Fruit fly (Drosophila melanogaster) whole organism, adult: ENCODE measurements around the gene wisp.

Experiments
- CG11617 ChIP-seq: fragments of 200-800 bp; sonication (Bioruptor generic); optimal IDR thresholded peaks from 2 replicates; lab custom pipeline; 2017; ENCODE audit warnings: mild to moderate bottlenecking, missing biosample characterization, missing genetic modification reagents, missing genetic modification characterization
- CG12768 ChIP-seq: fragments of 200-800 bp; sonication (Bioruptor generic); optimal IDR thresholded peaks from 2 replicates; lab custom pipeline; 2017; ENCODE audit warnings: missing biosample characterization, missing genetic modification characterization, mild to moderate bottlenecking, moderate library complexity, missing genetic modification reagents
- CG14711 ChIP-seq: fragments of 200-800 bp; sonication (Bioruptor generic); optimal IDR thresholded peaks from 2 replicates; lab custom pipeline; 2018; ENCODE audit warnings: missing biosample characterization, mild to moderate bottlenecking, missing genetic modification characterization, moderate library complexity
- CG1620 ChIP-seq: fragments of 200-800 bp; sonication (Bioruptor generic); optimal IDR thresholded peaks from 2 replicates; lab custom pipeline; 2016; ENCODE audit warnings: missing biosample characterization, missing genetic modification characterization
- CG33017 ChIP-seq: fragments of 200-800 bp; sonication (Bioruptor generic); optimal IDR thresholded peaks from 2 replicates; lab custom pipeline; 2018; ENCODE audit warnings: missing biosample characterization, mild to moderate bottlenecking, missing genetic modification characterization, moderate library complexity
- CG5204 ChIP-seq: fragments of 200-800 bp; sonication (Bioruptor generic); optimal IDR thresholded peaks from 2 replicates; lab custom pipeline; 2016; ENCODE audit warnings: missing biosample characterization, missing genetic modification characterization
- CG7045 ChIP-seq: fragments of 200-800 bp; sonication (Bioruptor generic); optimal IDR thresholded peaks from 2 replicates; lab custom pipeline; 2017; ENCODE audit warnings: missing biosample characterization, mild to moderate bottlenecking, missing genetic modification characterization
- CG7101 ChIP-seq: fragments of 200-800 bp; sonication (Bioruptor generic); optimal IDR thresholded peaks from 2 replicates; lab custom pipeline; 2018; ENCODE audit warnings: missing biosample characterization, mild to moderate bottlenecking, missing genetic modification characterization, moderate library complexity
- Clk ChIP-seq: fragments of 200-800 bp; sonication (Bioruptor generic); optimal IDR thresholded peaks from 2 replicates; lab custom pipeline; 2017; ENCODE audit warnings: missing biosample characterization, missing genetic modification characterization
- Crg-1 ChIP-seq: fragments of 200-800 bp; sonication (Bioruptor generic); optimal IDR thresholded peaks from 2 replicates; lab custom pipeline; 2016; ENCODE audit warnings: missing biosample characterization, missing genetic modification characterization
- Hr96 ChIP-seq: fragments of 200-800 bp; sonication (Bioruptor generic); optimal IDR thresholded peaks from 2 replicates; lab custom pipeline; 2016; ENCODE audit warnings: missing biosample characterization, missing genetic modification characterization
- Mnt ChIP-seq: fragments of 200-800 bp; sonication (Bioruptor generic); optimal IDR thresholded peaks from 2 replicates; lab custom pipeline; 2016; ENCODE audit warnings: missing biosample characterization, mild to moderate bottlenecking, missing genetic modification characterization
- bab1 ChIP-seq: fragments of 200-800 bp; sonication (Bioruptor generic); optimal IDR thresholded peaks from 3 replicates; lab custom pipeline; 2019; ENCODE audit warnings: missing biosample characterization, mild to moderate bottlenecking, missing genetic modification characterization, moderate library complexity
- cic ChIP-seq: fragments of 200-800 bp; sonication (Bioruptor generic); optimal IDR thresholded peaks from 2 replicates; lab custom pipeline; 2017; ENCODE audit warnings: missing biosample characterization, mild to moderate bottlenecking, missing genetic modification characterization, moderate library complexity
- cnc ChIP-seq, 2 experiments: fragments of >200 bp; optimal IDR thresholded peaks; 2 replicates each; lab custom pipeline; 2017
- kay ChIP-seq: fragments of 200-800 bp; sonication (Bioruptor generic); peaks from one replicate; lab custom pipeline; 2016; ENCODE audit warnings: missing biosample characterization, missing genetic modification characterization, borderline replicate concordance
- ovo ChIP-seq: fragments of 200-800 bp; sonication (Bioruptor generic); optimal IDR thresholded peaks from 2 replicates; lab custom pipeline; 2016; ENCODE audit warnings: missing biosample characterization, missing genetic modification characterization
- pad ChIP-seq: fragments of 200-800 bp; sonication (Bioruptor generic); optimal IDR thresholded peaks from 3 replicates; lab custom pipeline; 2017; ENCODE audit warnings: missing biosample characterization, missing genetic modification characterization, mild to moderate bottlenecking, moderate library complexity, missing genetic modification reagents
- tj ChIP-seq: fragments of 200-800 bp; sonication (Bioruptor generic); optimal IDR thresholded peaks from 3 replicates; lab custom pipeline; 2017; ENCODE audit warnings: missing biosample characterization, mild to moderate bottlenecking, missing genetic modification characterization, moderate library complexity
- toe ChIP-seq: fragments of 200-800 bp; sonication (Bioruptor generic); optimal IDR thresholded peaks from 2 replicates; lab custom pipeline; 2016; ENCODE audit warnings: missing biosample characterization, missing genetic modification characterization

wisp gene

DNA sequence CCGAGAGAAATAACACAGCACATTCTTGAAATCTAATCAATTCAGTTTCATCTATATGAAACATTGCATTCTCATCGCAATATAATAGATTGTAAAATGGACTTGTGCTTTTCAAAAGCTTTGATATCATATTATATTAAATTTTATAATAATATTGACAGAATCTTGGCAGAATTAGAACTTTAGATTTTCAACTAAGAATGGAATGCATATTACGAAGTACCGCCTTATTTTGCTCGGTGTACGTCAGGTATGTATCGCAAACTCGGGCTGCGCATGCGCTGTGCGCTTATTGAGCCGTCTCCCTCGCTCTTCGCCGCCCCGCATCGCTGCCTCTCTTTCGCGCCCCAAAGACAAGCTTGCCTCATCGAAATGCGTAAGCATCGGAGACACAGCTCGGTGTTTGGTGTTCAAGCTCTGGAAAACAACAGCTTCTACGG, 21.4 kb downstream of the wisp start:
- TF ChIP-seq kay (GFP tag; lab: Kevin White, UChicago) (no peak), tj (GFP tag; lab: Kevin White, UChicago) (peak; percentile 45), CG11617 (GFP tag; lab: Kevin White, UChicago) (peak; percentile 23), pad (GFP tag; lab: Kevin White, UChicago) (peak; percentile 33), Crg-1 (GFP tag; lab: Kevin White, UChicago) (no peak), bab1 (GFP tag; lab: Kevin White, UChicago) (peak; percentile 35), CG14711 (tag; lab: Kevin White, UChicago) (peak; percentile 42), CG33017 (peak; percentile 11), CG7101 (tag; lab: Kevin White, UChicago) (peak; percentile 59)

DNA sequence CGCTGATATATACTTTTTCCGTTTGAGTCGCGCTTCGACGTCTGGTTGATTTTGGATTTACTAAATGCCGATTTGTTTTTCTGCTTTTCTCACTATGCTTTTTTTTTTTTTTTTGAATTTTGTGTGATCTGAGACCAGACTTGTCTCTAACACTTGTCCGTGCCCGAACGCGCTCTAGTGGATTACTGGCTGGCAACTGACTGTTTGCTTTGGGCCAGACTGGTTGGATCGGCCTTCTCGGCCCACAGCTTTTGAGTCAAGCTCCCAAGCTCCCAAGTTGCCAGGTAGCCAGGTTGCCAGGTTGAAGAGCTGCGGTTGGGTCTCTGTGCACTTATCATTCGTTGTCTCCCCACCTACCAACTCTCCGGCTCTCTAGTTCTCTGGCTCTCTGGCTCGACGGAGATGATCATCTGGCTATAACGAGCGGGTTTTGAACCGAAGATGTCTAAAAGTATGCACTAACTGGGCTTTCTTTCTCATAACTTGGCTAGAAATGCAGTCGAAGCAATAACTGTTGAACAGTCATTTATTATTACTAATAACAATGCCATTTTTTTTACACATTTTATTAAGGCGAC, 23.4 kb downstream of the wisp start, which contains the start of gene pot:
Gene pot (minus strand): TSS at position 205 of the 578 bp plus-strand sequence.
- TF ChIP-seq tj (GFP tag; lab: Kevin White, UChicago) (peak; percentile 58), CG1620 (GFP tag; lab: Kevin White, UChicago) (no peak)

DNA sequence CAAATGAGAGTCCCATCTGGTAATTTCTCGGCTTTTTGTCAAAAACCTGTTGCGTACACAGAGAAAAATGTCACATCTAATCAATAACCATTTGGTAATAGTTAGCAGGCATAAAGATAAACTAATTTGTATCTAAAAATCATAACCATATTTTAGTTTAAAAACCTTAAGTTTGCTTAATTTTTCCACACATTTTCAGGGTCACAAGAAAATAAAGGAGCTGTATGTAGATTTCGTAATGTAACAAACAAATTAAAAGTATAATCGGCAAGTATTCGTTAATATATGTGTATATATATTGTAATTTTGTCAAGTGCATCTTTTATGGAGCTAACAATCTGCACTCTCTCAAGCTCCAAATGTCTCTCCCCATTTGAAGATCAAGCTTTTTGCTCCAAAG, 27.2 kb downstream of the wisp start:
- no peak for TF ChIP-seq pad (GFP tag; lab: Kevin White, UChicago)
- TF ChIP-seq CG11617 (GFP tag; lab: Kevin White, UChicago): peak; percentile 15
- TF ChIP-seq cic (GFP tag; lab: Kevin White, UChicago): no peak
- peak; percentile 16 for TF ChIP-seq CG7045
- TF ChIP-seq CG7101 (tag; lab: Kevin White, UChicago): peak; percentile 31
- peak; percentile 9 for TF ChIP-seq CG14711 (tag; lab: Kevin White, UChicago)
- no peak for TF ChIP-seq bab1 (GFP tag; lab: Kevin White, UChicago)
- no peak for TF ChIP-seq kay (GFP tag; lab: Kevin White, UChicago)
- TF ChIP-seq cnc (optimal IDR thresholded peaks at IDR 0.05; lab: Kevin White, UChicago): no peak
- no peak for TF ChIP-seq Clk
- TF ChIP-seq Mnt (GFP tag; lab: Kevin White, UChicago): no peak
- TF ChIP-seq tj (GFP tag; lab: Kevin White, UChicago): no peak
- TF ChIP-seq CG1620 (GFP tag; lab: Kevin White, UChicago): no peak
- TF ChIP-seq CG33017: peak; percentile 32
- TF ChIP-seq ovo: no peak
- TF ChIP-seq CG12768 (GFP tag; lab: Kevin White, UChicago): no peak
- no peak for TF ChIP-seq Hr96 (GFP tag; lab: Kevin White, UChicago)
- peak; percentile 12 for TF ChIP-seq toe (GFP tag; lab: Kevin White, UChicago)
- TF ChIP-seq CG5204 (GFP tag; lab: Kevin White, UChicago): peak; percentile 19
- TF ChIP-seq Crg-1 (GFP tag; lab: Kevin White, UChicago): no peak

DNA sequence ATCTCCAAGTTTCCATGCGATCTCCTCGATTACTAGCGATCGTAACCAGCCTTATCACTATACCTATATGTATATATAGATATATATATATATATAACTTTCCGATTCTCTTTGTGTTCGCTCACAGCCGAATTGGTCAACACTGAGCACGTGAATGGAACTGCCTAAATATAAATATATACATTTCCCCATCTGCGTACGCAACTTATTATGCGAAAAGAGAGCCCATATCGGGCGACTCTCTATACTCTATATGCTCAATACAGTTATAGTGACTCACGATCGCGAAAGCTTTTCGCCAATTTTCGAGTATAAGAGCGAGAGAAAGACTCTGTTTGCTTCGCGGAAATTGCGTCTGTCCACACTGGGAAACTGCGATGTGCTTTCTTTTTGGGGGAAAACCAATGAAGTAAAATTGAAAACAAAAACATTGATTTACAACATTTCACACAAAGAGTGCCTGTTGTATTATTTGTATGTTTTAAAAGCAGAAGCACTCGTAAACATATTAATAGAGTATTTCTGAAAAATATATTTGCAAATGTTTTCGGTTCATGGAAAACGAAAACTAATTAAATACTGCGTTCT, 29.0 kb downstream of the wisp start:
- TF ChIP-seq toe (GFP tag; lab: Kevin White, UChicago) (no peak), cic (GFP tag; lab: Kevin White, UChicago) (no peak), bab1 (GFP tag; lab: Kevin White, UChicago) (peak; percentile 40), Mnt (GFP tag; lab: Kevin White, UChicago) (peak; percentile 25), pad (GFP tag; lab: Kevin White, UChicago) (peak; percentile 89), kay (GFP tag; lab: Kevin White, UChicago) (peak; percentile 39), ovo (peak; percentile 4)

DNA sequence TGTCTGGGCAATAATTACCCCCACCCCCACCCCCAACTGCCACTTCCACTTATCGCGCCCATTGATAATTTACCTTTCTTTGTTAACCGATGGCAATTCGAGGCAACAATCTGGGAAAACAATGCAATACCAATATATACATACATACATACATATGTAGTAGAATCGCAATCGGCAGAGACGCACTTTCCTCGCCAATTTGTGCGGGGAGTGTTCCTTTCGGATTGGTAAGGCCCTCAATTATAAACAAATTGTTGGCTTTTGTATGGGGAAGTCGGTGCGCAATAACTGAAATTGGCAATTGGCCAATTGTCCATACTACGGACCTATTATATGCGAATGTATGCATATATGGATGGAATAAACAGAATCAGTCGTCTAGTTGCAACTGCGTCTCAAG, 30.0 kb downstream of the wisp start:
- TF ChIP-seq pad (GFP tag; lab: Kevin White, UChicago) (no peak), CG12768 (GFP tag; lab: Kevin White, UChicago) (no peak), Hr96 (GFP tag; lab: Kevin White, UChicago) (no peak), CG5204 (GFP tag; lab: Kevin White, UChicago) (no peak), cnc (optimal IDR thresholded peaks at IDR 0.05; lab: Kevin White, UChicago) (no peak), CG1620 (GFP tag; lab: Kevin White, UChicago) (no peak), CG11617 (GFP tag; lab: Kevin White, UChicago) (no peak), CG7045 (no peak), kay (GFP tag; lab: Kevin White, UChicago) (no peak), Crg-1 (GFP tag; lab: Kevin White, UChicago) (no peak), ovo (no peak), CG7101 (tag; lab: Kevin White, UChicago) (no peak), Clk (no peak), cic (GFP tag; lab: Kevin White, UChicago) (no peak)

DNA sequence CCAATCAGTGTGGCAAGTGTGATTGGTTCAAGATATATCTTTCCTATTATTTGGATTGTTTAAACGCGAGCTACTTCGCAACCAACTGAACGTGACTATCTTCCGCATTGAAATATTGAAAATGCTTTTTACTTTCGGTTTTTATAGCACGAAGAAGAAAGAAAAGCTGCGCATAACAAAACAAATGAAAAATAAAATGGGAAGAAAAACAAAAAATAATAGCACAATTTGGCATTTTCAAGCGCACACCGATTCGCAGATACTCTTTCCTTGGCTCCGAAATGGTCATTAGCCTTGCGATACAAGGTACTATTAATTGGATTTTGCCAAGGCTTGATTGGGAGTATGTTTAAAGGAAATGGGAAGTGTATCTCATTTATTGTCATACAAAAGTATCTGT, 30.8 kb downstream of the wisp start, which contains the start of gene Sclp:
Gene Sclp (minus strand): TSS at position 101 of the 400 bp plus-strand sequence.
- TF ChIP-seq Crg-1 (GFP tag; lab: Kevin White, UChicago) (no peak), Mnt (GFP tag; lab: Kevin White, UChicago) (no peak), kay (GFP tag; lab: Kevin White, UChicago) (no peak)
